Worm (Caenorhabditis elegans): ENCODE data around the gene lyst-1.
A peak's percentile ranks its signal among the peaks of the same experiment; 100 is the strongest.

DNA sequence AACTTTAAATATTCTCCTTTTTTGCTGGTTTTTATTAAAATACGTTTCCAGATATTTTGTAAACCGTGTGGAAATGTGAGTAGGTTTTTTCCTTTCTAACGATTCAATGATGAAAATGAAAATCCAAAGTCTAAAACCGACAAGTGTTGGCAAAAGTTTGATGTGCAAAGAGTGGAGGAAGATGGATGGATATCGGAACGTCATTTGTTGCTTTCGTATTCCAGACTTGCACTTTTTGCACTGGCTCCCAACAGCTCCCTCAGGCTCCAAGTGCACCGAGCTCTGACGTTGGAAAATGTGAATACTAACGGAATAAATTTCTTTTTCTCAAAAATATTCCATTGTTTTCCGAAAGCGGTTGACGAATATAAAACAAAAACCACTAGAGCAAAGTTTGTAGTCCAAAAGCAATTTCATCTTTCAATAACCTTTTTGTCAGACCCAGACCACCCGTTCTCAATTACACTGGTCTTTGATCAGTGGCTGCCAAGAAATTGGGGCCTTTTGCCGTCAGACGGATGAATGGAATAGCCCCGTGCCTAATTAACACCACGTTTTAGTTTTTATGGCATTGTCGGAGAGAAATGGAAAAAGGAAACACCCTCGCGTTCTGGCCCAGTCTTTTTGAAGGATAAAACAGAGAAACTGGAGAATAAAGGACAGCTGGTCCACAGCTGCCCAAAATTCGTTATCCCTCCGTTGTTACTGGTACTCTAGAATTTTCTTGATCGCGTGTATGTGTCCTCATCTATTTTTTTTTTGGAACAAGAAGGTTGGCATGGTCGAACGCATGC, 41.9 kb upstream of the lyst-1 start:
- TF ChIP-seq elt-3 (tag; optimal IDR thresholded peaks at IDR 0.05): no peak
- no peak for TF ChIP-seq snpc-4 (tag; optimal IDR thresholded peaks at IDR 0.05)
- TF ChIP-seq tbx-8 (GFP tag; optimal IDR thresholded peaks at IDR 0.05): no peak
- TF ChIP-seq nhr-28 (tag; optimal IDR thresholded peaks at IDR 0.05): no peak
- no peak for TF ChIP-seq nhr-12 (tag; optimal IDR thresholded peaks at IDR 0.05)
- TF ChIP-seq lsy-2 (tag; optimal IDR thresholded peaks at IDR 0.05): no peak
- TF ChIP-seq ces-1 (GFP tag; optimal IDR thresholded peaks at IDR 0.05): peak; percentile 63
- no peak for TF ChIP-seq unc-62 (GFP tag; optimal IDR thresholded peaks at IDR 0.05)
- no peak for TF ChIP-seq blmp-1 (tag; optimal IDR thresholded peaks at IDR 0.05)
- no peak for TF ChIP-seq lin-13 (tag; optimal IDR thresholded peaks at IDR 0.05)
- TF ChIP-seq nhr-76 (tag; optimal IDR thresholded peaks at IDR 0.05): no peak

All from whole organism, mixed stage, embryonic.